Worm (Caenorhabditis elegans) whole organism, mixed stage, embryonic: Measurements from ENCODE around the gene T25B6.5.

Experiments used
- ceh-43 ChIP-seq: fragments of 200-800 bp; sonication (Bioruptor generic); optimal IDR thresholded peaks from 2 replicates; lab custom pipeline; 2018; ENCODE audit warnings: mild to moderate bottlenecking, missing genetic modification characterization, moderate library complexity, missing compliant biosample characterization
- elt-1 ChIP-seq: sonication (generic microtip); optimal IDR thresholded peaks from 2 replicates; lab custom pipeline; 2017; ENCODE audit warnings: missing genetic modification characterization, mild to moderate bottlenecking, missing compliant biosample characterization, antibody characterized with exemption, moderate library complexity, borderline replicate concordance; ENCODE audit not compliant: insufficient read depth
- lin-13 ChIP-seq: fragments of 150-350 bp; optimal IDR thresholded peaks from 2 replicates; lab custom pipeline; 2014; ENCODE audit warnings: missing biosample characterization, missing genetic modification characterization
- lsy-2 ChIP-seq: fragments of 150-350 bp; optimal IDR thresholded peaks from 2 replicates; lab custom pipeline; 2014; ENCODE audit warnings: missing biosample characterization, missing genetic modification characterization
- mab-5 ChIP-seq: fragments of 150-350 bp; optimal IDR thresholded peaks from 2 replicates; lab custom pipeline; 2014; ENCODE audit warnings: missing biosample characterization, missing genetic modification characterization
- nhr-28 ChIP-seq: fragments of 150-350 bp; optimal IDR thresholded peaks from 2 replicates; lab custom pipeline; 2014; ENCODE audit warnings: missing biosample characterization, missing genetic modification characterization
- pha-4 ChIP-seq: fragments of 150-350 bp; optimal IDR thresholded peaks from 2 replicates; lab custom pipeline; 2018; ENCODE audit warnings: missing biosample characterization, missing genetic modification reagents, missing genetic modification characterization
- snpc-4 ChIP-seq: fragments of 150-350 bp; optimal IDR thresholded peaks from 2 replicates; lab custom pipeline; 2014; ENCODE audit warnings: missing biosample characterization, missing genetic modification characterization
- sptf-1 ChIP-seq: sonication (generic microtip); optimal IDR thresholded peaks from 2 replicates; lab custom pipeline; 2017; ENCODE audit warnings: mild to moderate bottlenecking, missing genetic modification characterization, moderate library complexity, missing compliant biosample characterization
- tbx-8 ChIP-seq: fragments of 200-800 bp; sonication (Bioruptor generic); optimal IDR thresholded peaks from 2 replicates; lab custom pipeline; 2018; ENCODE audit warnings: mild to moderate bottlenecking, missing genetic modification characterization, moderate library complexity, missing compliant biosample characterization
- unc-120 ChIP-seq: sonication (generic microtip); optimal IDR thresholded peaks from 2 replicates; lab custom pipeline; 2017; ENCODE audit warnings: missing genetic modification characterization, missing compliant biosample characterization; ENCODE audit not compliant: poor library complexity, severe bottlenecking
- unc-39 ChIP-seq: fragments of 150-350 bp; optimal IDR thresholded peaks from 2 replicates; lab custom pipeline; 2014; ENCODE audit warnings: missing biosample characterization, missing genetic modification characterization
- unc-62 ChIP-seq: fragments of 150-350 bp; optimal IDR thresholded peaks from 2 replicates; lab custom pipeline; 2014; ENCODE audit warnings: missing biosample characterization, missing genetic modification reagents, missing genetic modification characterization
- ztf-11 ChIP-seq: fragments of 150-350 bp; optimal IDR thresholded peaks from 2 replicates; lab custom pipeline; 2014; ENCODE audit warnings: missing biosample characterization, missing genetic modification characterization

DNA sequence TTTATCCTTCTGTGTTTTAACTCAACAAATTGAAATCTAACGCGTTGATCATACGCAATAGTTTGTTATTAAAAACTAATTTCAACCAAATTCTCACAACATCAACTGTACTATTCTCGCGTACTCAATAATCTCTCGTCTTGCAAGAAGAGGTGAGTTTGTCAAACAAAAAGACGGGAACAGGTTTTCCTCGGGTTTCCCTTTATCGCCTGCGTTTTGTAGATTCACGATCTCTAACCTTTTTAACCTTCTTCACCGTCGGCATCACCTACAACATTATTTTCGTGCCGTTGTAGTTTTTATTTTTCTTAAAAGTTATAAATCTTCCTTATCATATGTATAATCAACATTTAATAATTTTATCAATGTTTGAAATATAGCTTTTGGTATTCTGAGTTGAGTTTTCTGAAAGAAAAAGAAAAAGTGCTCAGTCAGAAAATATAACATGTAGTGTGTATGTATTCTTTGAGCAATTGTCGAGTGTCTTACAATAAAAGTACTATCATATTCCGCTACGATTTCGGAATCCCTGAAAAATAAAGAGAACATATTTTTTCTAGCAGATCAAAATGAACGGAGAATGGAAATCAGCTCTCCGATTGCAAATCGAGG, 7.5 kb upstream of the T25B6.5 start, which contains the start of gene snf-12:
- TF ChIP-seq pha-4: no peak
- no peak for TF ChIP-seq lin-13 (tag; lab: Kevin White, UChicago)
- no peak for TF ChIP-seq nhr-28 (tag; lab: Kevin White, UChicago)
- no peak for TF ChIP-seq unc-39 (tag; lab: Kevin White, UChicago)
- no peak for TF ChIP-seq sptf-1 (tag; lab: Kevin White, UChicago)
- TF ChIP-seq mab-5: no peak
- no peak for TF ChIP-seq ztf-11 (tag; lab: Kevin White, UChicago)
- no peak for TF ChIP-seq elt-1
- no peak for TF ChIP-seq unc-62 (GFP tag; lab: Kevin White, UChicago)
- no peak for TF ChIP-seq snpc-4
- TF ChIP-seq ceh-43 (GFP tag; lab: Kevin White, UChicago): no peak
- TF ChIP-seq unc-120 (tag; lab: Kevin White, UChicago): no peak
- no peak for TF ChIP-seq lsy-2 (tag; lab: Kevin White, UChicago)
- TF ChIP-seq tbx-8 (GFP tag; lab: Kevin White, UChicago): no peak
